Fruit fly (Drosophila melanogaster): Measurements from ENCODE around the gene Sil1.

The Sil1 gene

dm6 chr3R:25235362-25235761, at the start of gene Sil1:
Gene Sil1, minus strand, starts transcription at chr3R:25235529.
- peak in 1 of 2 experiments; percentile 8 for TF ChIP-seq CTCF (optimal IDR thresholded peaks at IDR 0.05)
- TF ChIP-seq CG8478 (optimal IDR thresholded peaks at IDR 0.05) = no peak

dm6 chr3R:25283209-25283670, 47.9 kb upstream of the Sil1 start, which contains the start of gene CG31300:
Gene CG31300, plus strand, starts transcription at chr3R:25283620.
- TF ChIP-seq CG8478 (optimal IDR thresholded peaks at IDR 0.05) (no peak), CTCF (optimal IDR thresholded peaks at IDR 0.05) (no peak)

dm6 chr3R:25281165-25281564, 45.8 kb upstream of the Sil1 start, which contains the start of gene CG11892:
Gene CG11892, plus strand, starts transcription at chr3R:25281548.
- TF ChIP-seq CG8478 (optimal IDR thresholded peaks at IDR 0.05) = no peak
- TF ChIP-seq CTCF (optimal IDR thresholded peaks at IDR 0.05) = no peak

DNA sequence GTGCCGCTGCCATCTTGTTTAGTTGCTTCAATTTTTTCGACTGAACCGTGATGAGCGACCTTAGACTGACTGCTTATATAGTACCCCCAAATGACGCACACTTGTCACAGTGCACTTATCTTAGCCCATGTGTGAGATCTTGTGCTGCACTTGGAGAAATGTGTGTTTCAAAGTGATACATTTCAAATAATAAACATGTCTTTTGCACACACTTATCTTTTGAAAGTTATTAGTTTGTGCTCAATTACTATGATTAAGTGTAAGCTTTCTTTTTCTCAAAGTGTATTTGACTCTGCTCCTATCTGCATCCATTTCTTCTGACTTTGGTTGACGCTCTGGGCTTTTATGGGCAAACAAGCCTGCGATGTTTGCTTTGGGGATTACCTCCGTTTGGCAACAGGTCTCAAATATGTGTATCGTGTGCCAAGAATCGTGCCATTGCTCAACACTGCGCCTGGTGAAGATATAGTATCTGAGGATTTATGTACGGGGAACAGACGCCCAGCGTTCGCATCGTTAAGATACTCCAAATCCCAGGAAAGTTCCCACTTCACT, 44.5 kb upstream of the Sil1 start, which contains the start of gene CG10514:
CG10514 (minus strand) TSS at position 51 of the 555 bp plus-strand sequence.
- no peak for TF ChIP-seq CTCF (optimal IDR thresholded peaks at IDR 0.05)
- TF ChIP-seq CG8478 (optimal IDR thresholded peaks at IDR 0.05) = no peak

DNA sequence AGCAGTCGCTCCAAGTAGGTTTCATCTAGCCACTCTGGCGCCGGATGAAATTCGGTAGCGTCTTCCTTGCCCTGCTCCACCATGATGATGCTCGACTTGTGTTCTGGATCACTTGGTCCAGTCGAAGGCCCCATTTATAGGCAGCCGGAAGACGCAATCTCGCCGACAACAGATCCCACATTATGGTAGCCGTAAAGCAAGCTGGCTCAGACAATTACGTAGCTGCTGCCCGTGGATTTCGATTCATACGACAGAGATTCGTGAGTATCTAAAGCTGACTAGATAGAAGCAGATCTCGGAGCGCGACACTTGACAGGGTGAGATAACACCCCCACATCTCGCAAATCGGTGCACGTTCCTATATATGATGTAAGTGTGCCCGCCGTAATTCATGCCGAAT, 41.8 kb upstream of the Sil1 start, which contains the start of gene CG10513:
CG10513 (minus strand) TSS at position 101 of the 400 bp plus-strand sequence.
- TF ChIP-seq CG8478 (optimal IDR thresholded peaks at IDR 0.05) (no peak), CTCF (optimal IDR thresholded peaks at IDR 0.05) (no peak)

DNA sequence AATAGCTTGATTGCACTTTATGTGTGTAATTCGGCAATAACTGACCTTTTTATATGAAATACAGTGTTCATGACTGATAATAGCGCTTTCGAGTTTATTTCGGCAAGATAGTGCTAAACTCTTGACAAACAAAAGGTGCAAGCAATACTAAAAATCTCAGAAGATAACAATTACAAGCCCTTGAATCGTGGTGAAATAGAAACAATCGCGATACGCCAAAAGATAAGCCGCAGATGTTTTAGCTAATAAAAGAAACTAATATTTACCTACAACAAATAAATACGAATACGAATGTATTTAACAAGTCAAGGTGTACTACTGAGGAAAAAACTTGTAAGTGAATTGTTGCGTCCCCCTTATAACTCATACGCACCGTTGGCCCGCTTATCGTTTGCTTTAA, 39.9 kb upstream of the Sil1 start:
- TF ChIP-seq CG8478 (optimal IDR thresholded peaks at IDR 0.05) = no peak
- no peak for TF ChIP-seq CTCF (optimal IDR thresholded peaks at IDR 0.05)

DNA sequence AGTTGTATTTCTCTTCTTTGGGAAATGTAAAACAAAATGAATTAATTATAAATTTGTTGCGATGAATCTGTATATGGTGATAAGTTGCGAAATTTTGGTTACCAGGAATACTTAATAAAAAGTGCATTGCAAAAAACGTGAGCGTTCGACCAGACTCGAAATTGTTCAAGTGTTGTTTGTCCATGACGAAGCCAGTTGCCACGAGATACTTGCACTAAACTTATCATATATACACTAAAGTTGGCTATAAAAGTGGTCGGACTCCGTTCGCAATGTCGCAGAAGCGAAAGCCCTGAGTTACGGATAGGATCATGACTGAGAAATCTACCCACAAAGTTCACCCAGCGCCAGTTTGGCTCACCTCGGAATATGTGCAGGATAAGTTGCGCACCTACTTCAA, 38.2 kb upstream of the Sil1 start, which contains the start of gene CG11878:
CG11878 (plus strand) TSS at position 301 of the 400 bp plus-strand sequence.
- TF ChIP-seq CG8478 (optimal IDR thresholded peaks at IDR 0.05) (no peak), CTCF (optimal IDR thresholded peaks at IDR 0.05) (no peak)

dm6 chr3R:25269909-25270308, 34.6 kb upstream of the Sil1 start, which contains the start of the genes CG11889 and CG11891:
Gene CG11889, plus strand, starts transcription at chr3R:25270209.
Gene CG11891, plus strand, starts transcription at chr3R:25270209.
- TF ChIP-seq CTCF (optimal IDR thresholded peaks at IDR 0.05) = no peak
- no peak for TF ChIP-seq CG8478 (optimal IDR thresholded peaks at IDR 0.05)

DNA sequence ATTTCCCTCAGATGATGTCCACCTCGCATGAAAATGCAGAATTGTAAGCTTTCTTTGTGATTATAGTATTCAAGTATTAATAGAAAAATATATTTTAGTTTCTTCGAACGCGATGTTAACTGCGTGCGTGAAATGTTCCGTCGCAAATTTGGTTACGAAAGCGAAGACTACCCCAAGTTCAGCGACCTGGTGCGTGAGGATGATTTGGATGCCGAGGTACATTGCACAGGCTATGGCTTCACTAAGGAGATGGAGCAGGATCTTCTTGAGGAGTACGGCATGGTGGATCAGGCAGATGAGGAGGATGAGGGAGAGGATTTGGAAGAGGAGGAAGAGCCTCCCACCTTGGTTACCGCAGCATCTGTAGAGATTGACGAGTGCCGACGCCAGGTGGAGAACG, 31.4 kb upstream of the Sil1 start:
- no peak for TF ChIP-seq CTCF (optimal IDR thresholded peaks at IDR 0.05)
- no peak for TF ChIP-seq CG8478 (optimal IDR thresholded peaks at IDR 0.05)

dm6 chr3R:25265589-25266201, 30.4 kb upstream of the Sil1 start, which contains the start of the genes GlnRS and RIOK2:
Gene GlnRS, minus strand, starts transcription at chr3R:25265721.
Gene RIOK2, plus strand, starts transcription at chr3R:25265844.
- TF ChIP-seq CG8478 (optimal IDR thresholded peaks at IDR 0.05) (no peak), CTCF (optimal IDR thresholded peaks at IDR 0.05) (peak; percentile 0 to 51)

- no peak for TF ChIP-seq CTCF (optimal IDR thresholded peaks at IDR 0.05)
- no peak for TF ChIP-seq CG8478 (optimal IDR thresholded peaks at IDR 0.05)
These were observed 27.0 kb upstream of the Sil1 start, which contains the start of the genes Kdsr and CG11858 for dm6 chr3R:25262322-25262761. Gene Kdsr, minus strand, starts transcription at chr3R:25262498. Gene CG11858, plus strand, starts transcription at chr3R:25262741.

- TF ChIP-seq CG8478 (optimal IDR thresholded peaks at IDR 0.05) = no peak
- TF ChIP-seq CTCF (optimal IDR thresholded peaks at IDR 0.05) = no peak
These were observed 25.3 kb upstream of the Sil1 start for dm6 chr3R:25260670-25261069.

DNA sequence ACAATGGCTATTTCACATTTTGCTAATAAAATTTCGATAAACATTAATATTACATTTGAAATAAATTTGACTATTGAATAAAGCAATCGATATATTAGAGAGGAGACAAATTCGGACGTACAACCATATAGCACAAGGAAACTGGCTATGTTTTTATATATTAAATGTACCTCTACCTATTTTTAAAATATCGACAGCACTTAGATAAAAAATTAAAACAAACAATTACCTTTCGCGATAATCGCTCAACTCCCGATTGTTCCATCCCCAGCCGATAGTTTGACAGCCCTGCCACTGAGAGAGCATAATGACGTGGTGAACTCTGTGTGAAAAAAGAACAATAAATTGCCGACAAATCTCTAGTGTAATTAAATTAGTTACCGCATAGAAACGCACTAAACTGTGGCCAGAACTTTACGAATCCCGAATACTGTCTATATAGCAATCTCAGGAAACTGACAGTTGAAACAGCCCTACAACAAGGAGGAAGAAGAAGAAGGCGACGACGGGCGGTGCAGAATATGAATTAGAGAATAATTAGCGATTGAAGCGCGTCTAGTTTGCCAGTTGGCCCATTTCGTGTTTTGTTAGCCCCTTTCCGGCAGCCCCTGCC, 23.4 kb upstream of the Sil1 start, which contains the start of gene CG11857:
CG11857 (plus strand) TSS at position 271 of the 613 bp plus-strand sequence.
- TF ChIP-seq CTCF (optimal IDR thresholded peaks at IDR 0.05) (peak; percentile 7 to 17), CG8478 (optimal IDR thresholded peaks at IDR 0.05) (no peak)

dm6 chr3R:25249145-25250141, 14.1 kb upstream of the Sil1 start, which contains the start of gene Nup358:
Gene Nup358, plus strand, starts transcription at chr3R:25249348.
- TF ChIP-seq CG8478 (optimal IDR thresholded peaks at IDR 0.05) (no peak), CTCF (optimal IDR thresholded peaks at IDR 0.05) (peak; percentile 8 to 30)
